Worm (Caenorhabditis elegans) whole organism, L2 larva: ENCODE results near the gene C23H3.5.

Source experiments
- F13H6.1 ChIP-seq: sonication (generic microtip); optimal IDR thresholded peaks from 2 replicates; lab custom pipeline; 2016; ENCODE audit warnings: missing genetic modification characterization, missing compliant biosample characterization
- R02D3.7 ChIP-seq: fragments of 150-350 bp; optimal IDR thresholded peaks from 2 replicates; lab custom pipeline; 2014; ENCODE audit warnings: missing biosample characterization, missing genetic modification characterization
- alr-1 ChIP-seq: fragments of 150-350 bp; optimal IDR thresholded peaks from 2 replicates; lab custom pipeline; 2014; ENCODE audit warnings: missing biosample characterization, missing genetic modification characterization
- elt-1 ChIP-seq: fragments of 150-350 bp; optimal IDR thresholded peaks from 2 replicates; lab custom pipeline; 2014; ENCODE audit warnings: missing biosample characterization, missing genetic modification characterization
- nhr-11 ChIP-seq: fragments of 150-350 bp; optimal IDR thresholded peaks from 2 replicates; lab custom pipeline; 2014; ENCODE audit warnings: missing biosample characterization, missing genetic modification characterization
- nhr-23 ChIP-seq: fragments of 150-350 bp; optimal IDR thresholded peaks from 2 replicates; lab custom pipeline; 2014; ENCODE audit warnings: missing biosample characterization, missing genetic modification reagents, missing genetic modification characterization
- nhr-77 ChIP-seq: fragments of 150-350 bp; optimal IDR thresholded peaks from 2 replicates; lab custom pipeline; 2014; ENCODE audit warnings: missing biosample characterization, missing genetic modification characterization
- sem-4 ChIP-seq: fragments of 150-350 bp; optimal IDR thresholded peaks from 2 replicates; lab custom pipeline; 2014; ENCODE audit warnings: missing biosample characterization, missing genetic modification reagents, missing genetic modification characterization
- ztf-11 ChIP-seq: sonication (generic microtip); optimal IDR thresholded peaks from 2 replicates; lab custom pipeline; 2017; ENCODE audit warnings: missing biosample characterization, missing genetic modification characterization

DNA sequence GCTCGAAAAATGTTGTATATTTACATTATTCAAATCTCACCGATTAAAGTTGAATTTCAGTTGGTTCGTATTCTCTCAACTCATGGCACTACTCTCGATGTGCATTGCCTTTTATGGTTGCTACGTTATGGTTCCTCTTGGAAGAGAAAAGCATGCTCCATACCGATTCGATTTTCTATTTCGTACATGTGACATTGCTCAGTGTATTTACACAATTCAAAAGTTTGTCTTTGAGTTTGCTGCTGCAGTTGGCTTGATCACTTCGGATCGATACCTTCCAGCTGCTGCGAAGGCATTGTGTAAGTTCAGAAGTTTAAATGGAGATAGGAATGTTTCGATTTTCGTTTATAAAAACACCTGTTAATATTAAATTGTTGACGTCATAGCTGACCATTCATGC, 39.2 kb upstream of the C23H3.5 start:
- no peak for TF ChIP-seq alr-1
- TF ChIP-seq F13H6.1 = no peak
- no peak for TF ChIP-seq nhr-77 (tag; lab: Kevin White, UChicago)
- no peak for TF ChIP-seq R02D3.7 (tag; lab: Kevin White, UChicago)
- TF ChIP-seq nhr-11 (tag; lab: Kevin White, UChicago) = no peak
- no peak for TF ChIP-seq sem-4 (tag; lab: Kevin White, UChicago)
- TF ChIP-seq ztf-11 (tag; lab: Kevin White, UChicago) = no peak
- no peak for TF ChIP-seq nhr-23
- TF ChIP-seq elt-1 (tag; lab: Kevin White, UChicago) = no peak
